Fruit fly (Drosophila melanogaster) whole organism, embryonic: ENCODE measurements around the gene CG43248.

Experiments used
- CG10959 ChIP-seq: fragments of 200-800 bp; sonication (Bioruptor generic); IDR thresholded peaks from 2 replicates; pipeline ENCODE4 v1.3.6; 2022; ENCODE audit warnings: missing biosample characterization, missing genetic modification characterization
- CG11085 ChIP-seq: fragments of 200-800 bp; sonication (Bioruptor generic); IDR thresholded peaks from 2 replicates; pipeline ENCODE4 v1.3.6; 2022; ENCODE audit warnings: missing biosample characterization, missing genetic modification characterization
- CG11696 ChIP-seq: fragments of 200-800 bp; sonication (Bioruptor generic); IDR thresholded peaks from 2 replicates; pipeline ENCODE4 v1.3.6; 2022; ENCODE audit warnings: missing biosample characterization, missing genetic modification characterization
- CG12155 ChIP-seq: fragments of 200-800 bp; sonication (Bioruptor generic); optimal IDR thresholded peaks from 3 replicates; lab custom pipeline; 2016; ENCODE audit warnings: missing biosample characterization, missing genetic modification characterization
- CG12236 ChIP-seq: fragments of 200-800 bp; sonication (Bioruptor generic); optimal IDR thresholded peaks from 2 replicates; lab custom pipeline; 2016; ENCODE audit warnings: missing biosample characterization, missing genetic modification characterization
- CG13424 ChIP-seq: fragments of 200-800 bp; sonication (Bioruptor generic); optimal IDR thresholded peaks from 2 replicates; lab custom pipeline; 2019; ENCODE audit warnings: missing biosample characterization, mild to moderate bottlenecking, missing genetic modification characterization, moderate library complexity
- CG1529 ChIP-seq: fragments of 200-800 bp; sonication (Bioruptor generic); optimal IDR thresholded peaks from 3 replicates; lab custom pipeline; 2018; ENCODE audit warnings: missing biosample characterization, missing genetic modification characterization
- CG15479 ChIP-seq: fragments of 200-800 bp; sonication (Bioruptor generic); optimal IDR thresholded peaks from 3 replicates; lab custom pipeline; 2019; ENCODE audit warnings: missing biosample characterization, mild to moderate bottlenecking, missing genetic modification characterization, moderate library complexity
- CG1603 ChIP-seq: fragments of 200-800 bp; sonication (Bioruptor generic); optimal IDR thresholded peaks from 2 replicates; lab custom pipeline; 2019; ENCODE audit warnings: missing biosample characterization, mild to moderate bottlenecking, missing genetic modification characterization, moderate library complexity
- CG30020 ChIP-seq: fragments of 200-800 bp; optimal IDR thresholded peaks from 2 replicates; lab custom pipeline; 2019; ENCODE audit warnings: missing biosample characterization, mild to moderate bottlenecking, missing genetic modification characterization, moderate library complexity
- CG30403 ChIP-seq: fragments of 200-800 bp; sonication (Bioruptor generic); optimal IDR thresholded peaks from 3 replicates; lab custom pipeline; 2016; ENCODE audit warnings: missing biosample characterization, missing genetic modification characterization
- CG31224 ChIP-seq: fragments of 200-800 bp; sonication (Bioruptor generic); IDR thresholded peaks from 2 replicates; pipeline ENCODE4 v1.3.6; 2022; ENCODE audit warnings: missing biosample characterization, missing genetic modification characterization
- CG3163 ChIP-seq: fragments of 200-800 bp; sonication (Bioruptor generic); optimal IDR thresholded peaks from 3 replicates; lab custom pipeline; 2016; ENCODE audit warnings: missing biosample characterization, missing genetic modification characterization
- CG4360 ChIP-seq: fragments of 200-800 bp; sonication (Bioruptor generic); IDR thresholded peaks from 2 replicates; pipeline ENCODE4 v1.3.6; 2022; ENCODE audit warnings: missing biosample characterization, missing genetic modification characterization
- CG4820 ChIP-seq: fragments of 200-800 bp; sonication (Bioruptor generic); optimal IDR thresholded peaks from 3 replicates; lab custom pipeline; 2016; ENCODE audit warnings: missing biosample characterization, missing genetic modification characterization
- CG7745 ChIP-seq: fragments of 200-800 bp; sonication (Bioruptor generic); optimal IDR thresholded peaks from 2 replicates; lab custom pipeline; 2018; ENCODE audit warnings: missing biosample characterization, mild to moderate bottlenecking, missing genetic modification characterization, moderate library complexity
- CG9817 ChIP-seq: fragments of 200-800 bp; sonication (Bioruptor generic); optimal IDR thresholded peaks from 2 replicates; lab custom pipeline; 2018; ENCODE audit warnings: missing biosample characterization, mild to moderate bottlenecking, missing genetic modification characterization, moderate library complexity
- Doc2 ChIP-seq: fragments of 200-800 bp; sonication (Bioruptor generic); IDR thresholded peaks from 2 replicates; pipeline ENCODE4 v1.3.6; 2022; ENCODE audit warnings: missing biosample characterization, missing genetic modification characterization
- Fer2 ChIP-seq: fragments of 200-800 bp; sonication (Bioruptor generic); optimal IDR thresholded peaks from 2 replicates; lab custom pipeline; 2018; ENCODE audit warnings: missing biosample characterization, mild to moderate bottlenecking, missing genetic modification characterization, moderate library complexity
- Fer3 ChIP-seq: fragments of 200-800 bp; sonication (Bioruptor generic); optimal IDR thresholded peaks from 2 replicates; lab custom pipeline; 2018; ENCODE audit warnings: missing biosample characterization, mild to moderate bottlenecking, missing genetic modification characterization, moderate library complexity
- HLH3B ChIP-seq: fragments of 200-800 bp; sonication (Bioruptor generic); IDR thresholded peaks from 2 replicates; pipeline ENCODE4 v1.3.6; 2022; ENCODE audit warnings: missing biosample characterization, missing genetic modification characterization
- HmgZ ChIP-seq: fragments of 200-800 bp; sonication (Bioruptor generic); optimal IDR thresholded peaks from 2 replicates; lab custom pipeline; 2018; ENCODE audit warnings: missing biosample characterization, mild to moderate bottlenecking, missing genetic modification characterization
- Lhr ChIP-seq: fragments of 200-800 bp; sonication (Bioruptor generic); optimal IDR thresholded peaks from 3 replicates; lab custom pipeline; 2017; ENCODE audit warnings: mild to moderate bottlenecking, missing biosample characterization, missing genetic modification reagents, missing genetic modification characterization
- MBD-R2 ChIP-seq: fragments of 200-800 bp; sonication (Bioruptor generic); IDR thresholded peaks from 2 replicates; pipeline ENCODE4 v1.3.6; 2022; ENCODE audit warnings: missing biosample characterization, missing genetic modification characterization
- NFAT ChIP-seq: fragments of 200-800 bp; sonication (Bioruptor generic); IDR thresholded peaks from 2 replicates; pipeline ENCODE4 v1.3.6; 2022; ENCODE audit warnings: missing biosample characterization, missing genetic modification characterization
- Pdp1 ChIP-seq, 2 experiments: fragments of 200-800 bp; sonication (Bioruptor generic); optimal IDR thresholded peaks; 3 replicates each; lab custom pipeline; 2016; ENCODE audit warnings: missing biosample characterization in 2 of 2, missing genetic modification characterization in 2 of 2, mild to moderate bottlenecking in 1 of 2, moderate library complexity in 1 of 2
- Ptx1 ChIP-seq: fragments of 200-800 bp; sonication (Bioruptor generic); IDR thresholded peaks from 2 replicates; pipeline ENCODE4 v1.3.6; 2022; ENCODE audit warnings: missing biosample characterization, missing genetic modification characterization
- Ravus ChIP-seq: fragments of 200-800 bp; sonication (Bioruptor generic); IDR thresholded peaks from 2 replicates; pipeline ENCODE4 v1.3.6; 2022; ENCODE audit warnings: missing biosample characterization, missing genetic modification characterization
- Rx ChIP-seq: fragments of 200-800 bp; sonication (Bioruptor generic); IDR thresholded peaks from 2 replicates; pipeline ENCODE4 v1.3.6; 2022; ENCODE audit warnings: missing biosample characterization, missing genetic modification characterization
- Sin3A ChIP-seq: fragments of >200 bp; optimal IDR thresholded peaks from 2 replicates; lab custom pipeline; 2018
- Ssrp ChIP-seq: fragments of 200-800 bp; sonication (Bioruptor generic); optimal IDR thresholded peaks from 2 replicates; lab custom pipeline; 2018; ENCODE audit warnings: missing biosample characterization, mild to moderate bottlenecking, missing genetic modification characterization, moderate library complexity
- btn ChIP-seq: fragments of 200-800 bp; sonication (Bioruptor generic); optimal IDR thresholded peaks from 2 replicates; lab custom pipeline; 2016; ENCODE audit warnings: missing biosample characterization, missing genetic modification characterization
- cg ChIP-seq: fragments of 200-800 bp; sonication (Bioruptor generic); optimal IDR thresholded peaks from 3 replicates; lab custom pipeline; 2019; ENCODE audit warnings: missing biosample characterization, mild to moderate bottlenecking, missing genetic modification characterization, moderate library complexity
- danr ChIP-seq: fragments of 200-800 bp; sonication (Bioruptor generic); IDR thresholded peaks from 2 replicates; pipeline ENCODE4 v1.3.6; 2022; ENCODE audit warnings: missing biosample characterization, missing genetic modification characterization
- ems ChIP-seq: fragments of 200-800 bp; sonication (Bioruptor generic); optimal IDR thresholded peaks from 3 replicates; lab custom pipeline; 2016; ENCODE audit warnings: missing biosample characterization, missing genetic modification characterization
- grau ChIP-seq: fragments of 200-800 bp; optimal IDR thresholded peaks from 3 replicates; lab custom pipeline; 2019; ENCODE audit warnings: missing biosample characterization, mild to moderate bottlenecking, missing genetic modification characterization, moderate library complexity
- inv ChIP-seq: fragments of 200-800 bp; sonication (Bioruptor generic); IDR thresholded peaks from 2 replicates; pipeline ENCODE4 v1.3.6; 2022; ENCODE audit warnings: missing biosample characterization, missing genetic modification characterization; ENCODE audit not compliant: partially characterized antibody
- jigr1 ChIP-seq: fragments of 200-800 bp; sonication (Bioruptor generic); IDR thresholded peaks from 3 replicates; pipeline ENCODE4 v1.3.6; 2022; ENCODE audit warnings: missing biosample characterization, missing genetic modification characterization
- lbe ChIP-seq: fragments of 200-800 bp; sonication (Bioruptor generic); optimal IDR thresholded peaks from 2 replicates; lab custom pipeline; 2016; ENCODE audit warnings: missing biosample characterization, mild to moderate bottlenecking, missing genetic modification characterization
- lola ChIP-seq, 3 experiments: fragments of >200 bp in 2 of 3; fragments of 200-800 bp in 1 of 3; sonication (Bioruptor generic) in 1 of 3; optimal IDR thresholded peaks; 2 replicates each; lab custom pipeline; 2017 to 2019; ENCODE audit warnings: missing biosample characterization in 3 of 3, missing genetic modification characterization in 3 of 3, mild to moderate bottlenecking in 1 of 3, moderate library complexity in 1 of 3
- psq ChIP-seq: fragments of 200-800 bp; sonication (Bioruptor generic); optimal IDR thresholded peaks from 2 replicates; lab custom pipeline; 2017; ENCODE audit warnings: missing biosample characterization, missing genetic modification characterization
- run ChIP-seq: fragments of 200-800 bp; sonication (Bioruptor generic); optimal IDR thresholded peaks from 3 replicates; lab custom pipeline; 2018; ENCODE audit warnings: missing biosample characterization, mild to moderate bottlenecking, missing genetic modification characterization
- sens ChIP-seq: fragments of 200-800 bp; sonication (Bioruptor generic); peaks from one replicate; lab custom pipeline; 2016; ENCODE audit warnings: missing biosample characterization, missing genetic modification characterization
- so ChIP-seq: fragments of 200-800 bp; sonication (Bioruptor generic); IDR thresholded peaks from 3 replicates; pipeline ENCODE4 v1.3.6; 2022; ENCODE audit warnings: missing biosample characterization, missing genetic modification characterization
- tin ChIP-seq: fragments of 200-800 bp; sonication (Bioruptor generic); optimal IDR thresholded peaks from 3 replicates; lab custom pipeline; 2016; ENCODE audit warnings: missing biosample characterization, missing genetic modification characterization
- tll ChIP-seq, 2 experiments: fragments of 200-800 bp in 1 of 2; fragments of >200 bp in 1 of 2; sonication (Bioruptor generic) in 1 of 2; optimal IDR thresholded peaks; 2 replicates each; lab custom pipeline; 2017 to 2019; ENCODE audit warnings: missing biosample characterization in 2 of 2, missing genetic modification characterization in 2 of 2, mild to moderate bottlenecking in 1 of 2, moderate library complexity in 1 of 2
- trem ChIP-seq: fragments of 200-800 bp; optimal IDR thresholded peaks from 3 replicates; lab custom pipeline; 2019; ENCODE audit warnings: missing biosample characterization, mild to moderate bottlenecking, missing genetic modification characterization, moderate library complexity
- twi ChIP-seq: fragments of 200-800 bp; optimal IDR thresholded peaks from 2 replicates; lab custom pipeline; 2019; ENCODE audit warnings: missing biosample characterization, mild to moderate bottlenecking, missing genetic modification characterization, moderate library complexity
- wor ChIP-seq: fragments of 200-800 bp; sonication (Bioruptor generic); IDR thresholded peaks from 2 replicates; pipeline ENCODE4 v1.3.6; 2022; ENCODE audit warnings: missing biosample characterization, missing genetic modification characterization
- z ChIP-seq: fragments of 200-800 bp; sonication (Bioruptor generic); IDR thresholded peaks from 3 replicates; pipeline ENCODE4 v1.3.6; 2022; ENCODE audit warnings: missing biosample characterization, missing genetic modification characterization

Gene CG43248

DNA sequence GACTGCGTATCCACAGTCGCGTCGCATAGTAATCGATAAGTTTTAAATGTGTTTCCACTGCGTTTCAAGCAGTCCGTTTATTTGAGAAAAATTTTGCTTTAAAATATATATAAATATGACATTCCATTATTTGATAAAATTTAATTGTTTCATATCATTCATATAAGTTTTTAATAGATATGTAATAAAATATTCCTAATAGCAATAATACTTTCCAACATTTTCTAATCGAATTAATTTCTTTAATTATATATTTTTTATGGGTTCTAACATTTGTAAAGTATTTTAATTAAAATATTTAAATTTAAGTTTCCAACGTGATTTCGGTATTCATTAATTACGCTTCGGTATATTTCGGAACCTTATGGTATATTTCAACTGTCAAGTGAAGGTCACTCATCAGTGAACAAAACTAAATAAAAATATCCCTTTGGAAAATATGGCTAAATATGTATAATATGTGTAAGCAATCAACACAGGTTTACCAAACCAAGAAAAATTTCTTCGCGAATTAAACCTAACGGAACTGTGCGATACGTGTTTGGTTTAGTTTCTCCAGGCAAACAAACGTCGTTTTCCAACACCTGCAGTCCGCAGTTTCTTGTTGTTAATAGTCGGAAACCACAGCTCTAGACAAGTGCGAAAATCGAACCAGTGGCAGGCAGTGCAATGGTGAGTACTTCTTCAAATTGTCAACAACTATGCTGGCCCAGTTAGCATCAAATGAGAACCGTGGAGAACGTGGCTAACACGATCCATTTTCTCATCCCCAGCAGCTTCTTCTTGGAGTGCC is 32.0 kb upstream of the CG43248 start, which contains the start of the genes CG7739 and SCCRO (continued):
- TF ChIP-seq Ssrp (tag; lab: Kevin White, UChicago) (peak; percentile 61), tin (GFP tag; lab: Kevin White, UChicago) (peak; percentile 65), CG4820 (GFP tag; lab: Kevin White, UChicago) (peak; percentile 5), lbe (GFP tag; lab: Kevin White, UChicago) (no peak), NFAT (peak; percentile 70), jigr1 (GFP tag; lab: Robert Waterston, UW) (no peak), CG1529 (GFP tag; lab: Kevin White, UChicago) (no peak), wor (GFP tag; lab: Robert Waterston, UW) (no peak), Lhr (GFP tag; lab: Kevin White, UChicago) (no peak), twi (tag; lab: Kevin White, UChicago) (no peak), CG12236 (GFP tag; lab: Kevin White, UChicago) (no peak), sens (peak; percentile 58), CG30403 (peak; percentile 71), so (GFP tag; lab: Robert Waterston, UW) (no peak), Sin3A (lab: Kevin White, UChicago) (peak; percentile 66), psq (peak; percentile 50), tll (GFP tag; optimal IDR thresholded peaks at IDR 0.05; lab: Kevin White, UChicago) (peak in 1 of 2 experiments; percentile 23), run (tag; lab: Kevin White, UChicago) (no peak), trem (peak; percentile 50), CG11085 (peak; percentile 66), cg (GFP tag; lab: Kevin White, UChicago) (no peak), lola (GFP tag; optimal IDR thresholded peaks at IDR 0.05; lab: Kevin White, UChicago) (peak in 1 of 3 experiments; percentile 45), z (GFP tag; lab: Robert Waterston, UW) (no peak), CG11696 (peak; percentile 57; the same call in 1 of the 2 replicates), CG30020 (tag; lab: Kevin White, UChicago) (peak; percentile 87), Ptx1 (GFP tag; lab: Robert Waterston, UW) (peak; percentile 75), CG4360 (GFP tag; lab: Robert Waterston, UW) (peak; percentile 56; the same call in 1 of the 2 replicates), Fer3 (peak; percentile 77), Ravus (GFP tag; lab: Robert Waterston, UW) (peak; percentile 10; the same call in 1 of the 2 replicates), CG3163 (GFP tag; lab: Kevin White, UChicago) (no peak), Rx (GFP tag; lab: Robert Waterston, UW) (peak; percentile 52; the same call in 1 of the 2 replicates), btn (GFP tag; lab: Kevin White, UChicago) (no peak), CG31224 (GFP tag; lab: Robert Waterston, UW) (peak; percentile 59), HmgZ (peak; percentile 20), Fer2 (peak; percentile 56), ems (GFP tag; lab: Kevin White, UChicago) (peak; percentile 52), inv (GFP tag; lab: Robert Waterston, UW) (peak; percentile 52; the same call in 1 of the 2 replicates), HLH3B (GFP tag; lab: Robert Waterston, UW) (peak; percentile 77), Doc2 (GFP tag; lab: Robert Waterston, UW) (no peak), CG9817 (peak; percentile 71), CG13424 (tag; lab: Kevin White, UChicago) (peak; percentile 66), Pdp1 (GFP tag; optimal IDR thresholded peaks at IDR 0.05; lab: Kevin White, UChicago) (peak in 1 of 2 experiments; percentile 3), CG7745 (tag; lab: Kevin White, UChicago) (no peak), CG15479 (GFP tag; lab: Kevin White, UChicago) (no peak), MBD-R2 (peak; percentile 77), CG10959 (GFP tag; lab: Robert Waterston, UW) (no peak), grau (tag; lab: Kevin White, UChicago) (peak; percentile 69), danr (GFP tag; lab: Robert Waterston, UW) (peak; percentile 8; the same call in 1 of the 2 replicates), CG12155 (peak; percentile 46), CG1603 (peak; percentile 42)
